Worm (Caenorhabditis elegans) whole organism, young adult: ENCODE measurements around the gene alx-1.
A peak's percentile ranks its signal among the peaks of the same experiment; 100 is the strongest.

ENCODE experiments used
- F10E7.11 ChIP-seq: sonication (generic microtip); optimal IDR thresholded peaks from 2 replicates; lab custom pipeline; 2017; ENCODE audit warnings: mild to moderate bottlenecking, missing genetic modification characterization, moderate library complexity, missing compliant biosample characterization
- K12H6.12 ChIP-seq: fragments of 200-800 bp; sonication (Bioruptor generic); optimal IDR thresholded peaks from 2 replicates; lab custom pipeline; 2018; ENCODE audit warnings: mild to moderate bottlenecking, missing genetic modification characterization, missing compliant biosample characterization
- akir-1 ChIP-seq: fragments of 200-800 bp; sonication (Bioruptor generic); optimal IDR thresholded peaks from 2 replicates; lab custom pipeline; 2018; ENCODE audit warnings: mild to moderate bottlenecking, missing genetic modification characterization, moderate library complexity, missing compliant biosample characterization
- ama-1 ChIP-seq, 3 experiments: fragments of 150-350 bp in 1 of 3; sonication (generic microtip) in 2 of 3; optimal IDR thresholded peaks; 2 replicates each; lab custom pipeline; 2014 to 2018; ENCODE audit warnings: missing biosample characterization in 2 of 3, missing genetic modification characterization in 2 of 3, missing genetic modification reagents in 2 of 3
- atf-7 ChIP-seq: sonication (generic microtip); optimal IDR thresholded peaks from 2 replicates; lab custom pipeline; 2017; ENCODE audit warnings: mild to moderate bottlenecking, missing genetic modification characterization, missing compliant biosample characterization
- attf-3 ChIP-seq: fragments of 200-800 bp; sonication (Bioruptor generic); conservative IDR thresholded peaks from 2 replicates; pipeline ENCODE4 v1.3.6; 2022; ENCODE audit warnings: missing genetic modification reagents, missing genetic modification characterization, missing compliant biosample characterization
- attf-5 ChIP-seq: fragments of 200-800 bp; sonication (Bioruptor generic); optimal IDR thresholded peaks from 2 replicates; lab custom pipeline; 2018; ENCODE audit warnings: mild to moderate bottlenecking, missing genetic modification characterization, missing compliant biosample characterization
- bed-1 ChIP-seq: fragments of 200-800 bp; sonication (Bioruptor generic); IDR thresholded peaks from 2 replicates; pipeline ENCODE4 v1.3.6; 2022; ENCODE audit warnings: missing genetic modification reagents, missing genetic modification characterization, missing compliant biosample characterization
- cebp-1 ChIP-seq, 2 experiments: fragments of 200-800 bp in 1 of 2; sonication (Bioruptor generic) in 1 of 2; sonication (generic microtip) in 1 of 2; IDR thresholded peaks in 1 of 2; optimal IDR thresholded peaks in 1 of 2; 2 replicates each; pipeline versions ENCODE4 v1.3.6 to Lab custom; 2017 to 2022; ENCODE audit warnings: missing compliant biosample characterization in 2 of 2, missing genetic modification characterization in 2 of 2, mild to moderate bottlenecking in 1 of 2, missing genetic modification reagents in 1 of 2, moderate library complexity in 1 of 2
- ceh-79 ChIP-seq: sonication (generic microtip); optimal IDR thresholded peaks from 2 replicates; lab custom pipeline; 2017; ENCODE audit warnings: mild to moderate bottlenecking, missing genetic modification characterization, missing compliant biosample characterization
- ceh-91 ChIP-seq: fragments of 200-800 bp; sonication (Bioruptor generic); IDR thresholded peaks from 2 replicates; pipeline ENCODE4 v1.3.6; 2022; ENCODE audit warnings: missing genetic modification reagents, missing genetic modification characterization, missing compliant biosample characterization
- dpl-1 ChIP-seq: fragments of 150-350 bp; optimal IDR thresholded peaks from 2 replicates; lab custom pipeline; 2014; ENCODE audit warnings: missing biosample characterization, missing genetic modification reagents, missing genetic modification characterization
- egl-44 ChIP-seq: fragments of 200-800 bp; sonication (Bioruptor generic); IDR thresholded peaks from 2 replicates; pipeline ENCODE4 v1.3.6; 2022; ENCODE audit warnings: missing genetic modification reagents, missing genetic modification characterization, missing compliant biosample characterization
- egrh-3 ChIP-seq: fragments of 200-800 bp; sonication (Bioruptor generic); IDR thresholded peaks from 2 replicates; pipeline ENCODE4 v1.3.6; 2022; ENCODE audit warnings: missing genetic modification reagents, missing genetic modification characterization, missing compliant biosample characterization
- gei-17 ChIP-seq: fragments of 200-800 bp; sonication (Bioruptor generic); optimal IDR thresholded peaks from 2 replicates; lab custom pipeline; 2018; ENCODE audit warnings: mild to moderate bottlenecking, missing genetic modification characterization, missing compliant biosample characterization
- him-1 ChIP-seq: sonication (generic microtip); optimal IDR thresholded peaks from 2 replicates; lab custom pipeline; 2016; ENCODE audit warnings: missing genotype, missing genetic modification reagents, missing genetic modification characterization, missing compliant biosample characterization
- let-526 ChIP-seq: fragments of 200-800 bp; sonication (Bioruptor generic); IDR thresholded peaks from 2 replicates; pipeline ENCODE4 v1.3.6; 2022; ENCODE audit warnings: missing genetic modification reagents, missing genetic modification characterization, missing compliant biosample characterization
- let-607 ChIP-seq, 2 experiments: fragments of 200-800 bp in 1 of 2; sonication (Bioruptor generic) in 1 of 2; sonication (generic microtip) in 1 of 2; optimal IDR thresholded peaks; 2 replicates each; lab custom pipeline; 2016 to 2018; ENCODE audit warnings: mild to moderate bottlenecking in 2 of 2, missing compliant biosample characterization in 2 of 2, missing genetic modification characterization in 2 of 2, moderate library complexity in 2 of 2, missing genotype in 1 of 2
- lin-35 ChIP-seq, 3 experiments: fragments of 150-350 bp in 2 of 3; sonication (generic microtip) in 1 of 3; optimal IDR thresholded peaks; 2 replicates each; lab custom pipeline; 2014 to 2018; ENCODE audit warnings: missing biosample characterization in 3 of 3, missing genetic modification characterization in 3 of 3, missing genetic modification reagents in 3 of 3
- madf-10 ChIP-seq: sonication (generic microtip); optimal IDR thresholded peaks from 2 replicates; lab custom pipeline; 2016; ENCODE audit warnings: mild to moderate bottlenecking, missing genetic modification characterization, missing compliant biosample characterization
- madf-3 ChIP-seq: fragments of 200-800 bp; sonication (Bioruptor generic); IDR thresholded peaks from 2 replicates; pipeline ENCODE4 v1.3.6; 2022; ENCODE audit warnings: missing genetic modification reagents, missing genetic modification characterization, missing compliant biosample characterization
- nfyb-1 ChIP-seq: fragments of 200-800 bp; sonication (Bioruptor generic); IDR thresholded peaks from 2 replicates; pipeline ENCODE4 v1.3.6; 2022; ENCODE audit warnings: missing genetic modification reagents, missing genetic modification characterization, missing compliant biosample characterization
- nhr-80 ChIP-seq: sonication (generic microtip); optimal IDR thresholded peaks from 2 replicates; lab custom pipeline; 2016; ENCODE audit warnings: missing genetic modification characterization, missing compliant biosample characterization
- rcor-1 ChIP-seq: fragments of 200-800 bp; sonication (Bioruptor generic); IDR thresholded peaks from 2 replicates; pipeline ENCODE4 v1.3.6; 2022; ENCODE audit warnings: missing genetic modification reagents, missing genetic modification characterization, missing compliant biosample characterization
- repo-1 ChIP-seq: sonication (generic microtip); optimal IDR thresholded peaks from 2 replicates; lab custom pipeline; 2017; ENCODE audit warnings: mild to moderate bottlenecking, missing genetic modification characterization, missing compliant biosample characterization
- snpc-3.4 ChIP-seq: sonication (generic microtip); optimal IDR thresholded peaks from 2 replicates; lab custom pipeline; 2017; ENCODE audit warnings: missing genetic modification characterization, mild to moderate bottlenecking, missing compliant biosample characterization, antibody characterized with exemption, moderate library complexity, missing genotype, missing genetic modification reagents
- xnd-1 ChIP-seq: sonication (generic microtip); optimal IDR thresholded peaks from 2 replicates; lab custom pipeline; 2016; ENCODE audit warnings: missing genotype, missing genetic modification reagents, missing genetic modification characterization, missing compliant biosample characterization
- zfh-2 ChIP-seq: fragments of 200-800 bp; sonication (Bioruptor generic); conservative IDR thresholded peaks from 2 replicates; pipeline ENCODE4 v1.3.6; 2022; ENCODE audit warnings: missing genetic modification reagents, missing genetic modification characterization, missing compliant biosample characterization
- ztf-18 ChIP-seq: sonication (generic microtip); optimal IDR thresholded peaks from 2 replicates; lab custom pipeline; 2016; ENCODE audit warnings: missing genotype, mild to moderate bottlenecking, missing genetic modification characterization, missing compliant biosample characterization
- ztf-3 ChIP-seq: fragments of 200-800 bp; sonication (Bioruptor generic); optimal IDR thresholded peaks from 2 replicates; lab custom pipeline; 2018; ENCODE audit warnings: mild to moderate bottlenecking, missing genetic modification characterization, missing compliant biosample characterization

The alx-1 gene

ce11 chrIII:9928777-9929176 is 28.4 kb upstream of the alx-1 start, which contains the start of gene ttr-1:
TSS of gene ttr-1 (plus strand) at chrIII:9929077.
- TF ChIP-seq akir-1 (GFP tag; lab: Kevin White, UChicago) (no peak), him-1 (tag; lab: Kevin White, UChicago) (no peak), K12H6.12 (tag; lab: Kevin White, UChicago) (no peak), ztf-3 (GFP tag; lab: Kevin White, UChicago) (no peak), ama-1 (optimal IDR thresholded peaks at IDR 0.05; lab: Kevin White, UChicago) (peak; percentile 48), ama-1 (GFP tag; optimal IDR thresholded peaks at IDR 0.05; lab: Kevin White, UChicago) (no peak), snpc-3.4 (tag; lab: Kevin White, UChicago) (no peak), madf-10 (no peak), gei-17 (GFP tag; lab: Kevin White, UChicago) (no peak)

ce11 chrIII:9929525-9929924 is 27.6 kb upstream of the alx-1 start:
- TF ChIP-seq repo-1 (tag; lab: Kevin White, UChicago) = no peak
- TF ChIP-seq bed-1 (GFP tag; lab: Robert Waterston, UW) = no peak
- no peak for TF ChIP-seq nfyb-1 (GFP tag; lab: Robert Waterston, UW)
- TF ChIP-seq attf-5 (GFP tag; lab: Kevin White, UChicago) = no peak
- no peak for TF ChIP-seq gei-17 (GFP tag; lab: Kevin White, UChicago)
- no peak for TF ChIP-seq atf-7
- TF ChIP-seq let-526 (GFP tag; lab: Robert Waterston, UW) = no peak
- no peak for TF ChIP-seq F10E7.11
- no peak for TF ChIP-seq ztf-18 (tag; lab: Kevin White, UChicago)
- TF ChIP-seq ceh-91 (GFP tag; lab: Robert Waterston, UW) = no peak
- no peak for TF ChIP-seq dpl-1 (GFP tag; lab: Kevin White, UChicago)
- TF ChIP-seq madf-3 (GFP tag; lab: Robert Waterston, UW) = no peak
- no peak for TF ChIP-seq rcor-1 (GFP tag; lab: Robert Waterston, UW)
- TF ChIP-seq nhr-80 = no peak
- TF ChIP-seq ceh-79 (tag; lab: Kevin White, UChicago) = no peak

ce11 chrIII:9930406-9930805 is 26.7 kb upstream of the alx-1 start:
- TF ChIP-seq let-607 (tag; optimal IDR thresholded peaks at IDR 0.05; lab: Kevin White, UChicago) (peak; percentile 1 to 5), cebp-1 (GFP tag; IDR thresholded peaks at IDR 0.05; lab: Robert Waterston, UW) (no peak), cebp-1 (tag; optimal IDR thresholded peaks at IDR 0.05; lab: Kevin White, UChicago) (peak; percentile 20), bed-1 (GFP tag; lab: Robert Waterston, UW) (no peak), lin-35 (GFP tag; optimal IDR thresholded peaks at IDR 0.05; lab: Kevin White, UChicago) (no peak), xnd-1 (tag; lab: Kevin White, UChicago) (no peak), nhr-80 (peak; percentile 91), gei-17 (GFP tag; lab: Kevin White, UChicago) (no peak)

- TF ChIP-seq egl-44 (GFP tag; lab: Robert Waterston, UW) (no peak), attf-3 (GFP tag; lab: Robert Waterston, UW) (no peak), nhr-80 (peak; percentile 64), cebp-1 (GFP tag; IDR thresholded peaks at IDR 0.05; lab: Robert Waterston, UW) (no peak), cebp-1 (tag; optimal IDR thresholded peaks at IDR 0.05; lab: Kevin White, UChicago) (peak; percentile 45)
These were observed 25.1 kb upstream of the alx-1 start, which contains the start of gene dec-7 for ce11 chrIII:9932091-9932490. TSS of gene dec-7 (plus strand) at chrIII:9932398.

- TF ChIP-seq egrh-3 (GFP tag; lab: Robert Waterston, UW) (peak; percentile 59; the same call in 1 of the 2 replicates), madf-10 (no peak), zfh-2 (peak; percentile 81)
These were observed 16.0 kb upstream of the alx-1 start, which contains the start of the genes K03H1.9 and K03H1.12 for ce11 chrIII:9941020-9941674. TSS of gene K03H1.9 (minus strand) at chrIII:9941490. TSS of gene K03H1.12 (plus strand) at chrIII:9941624.
